Fruit fly (Drosophila melanogaster): ENCODE results near the gene CG32638.

The CG32638 gene

DNA sequence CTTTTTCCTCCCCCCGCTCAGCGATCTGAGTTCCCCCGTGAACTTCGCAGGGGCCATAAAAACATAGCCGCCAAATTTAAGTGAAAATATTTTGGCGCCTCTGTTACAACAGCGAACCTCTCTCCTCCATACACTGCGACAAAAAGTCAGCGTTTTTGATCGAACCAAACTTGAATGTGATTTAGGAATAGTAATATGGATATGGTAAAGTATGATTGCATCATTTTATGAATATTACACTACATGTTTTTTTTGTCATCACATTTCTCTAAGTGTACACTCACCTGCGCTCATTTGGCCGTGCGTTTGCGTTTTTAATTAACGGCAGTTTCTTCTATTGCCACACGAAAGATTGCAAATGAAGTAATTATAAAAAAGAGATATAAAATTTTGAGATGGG lies 7.1 kb upstream of the CG32638 start (continued):
- peak; percentile 57 for TF ChIP-seq Blimp-1 (GFP tag; optimal IDR thresholded peaks at IDR 0.05)
- peak; percentile 54; the same call in 1 of the 3 replicates for TF ChIP-seq CG11695 (GFP tag; IDR thresholded peaks at IDR 0.05)
- peak; percentile 29; the same call in 1 of the 2 replicates for TF ChIP-seq ap (GFP tag; IDR thresholded peaks at IDR 0.05)
- TF ChIP-seq CG2120 (GFP tag; optimal IDR thresholded peaks at IDR 0.05): peak; percentile 24
- peak; percentile 5 for TF ChIP-seq CG30431 (GFP tag; optimal IDR thresholded peaks at IDR 0.05)
- TF ChIP-seq CG2202 (tag; optimal IDR thresholded peaks at IDR 0.05): no peak
- TF ChIP-seq CG16813 (GFP tag; IDR thresholded peaks at IDR 0.05; ENCODE audit: partially characterized antibody): no peak
- no peak for TF ChIP-seq MESR4 (GFP tag; optimal IDR thresholded peaks at IDR 0.05)
- no peak for TF ChIP-seq CG7963 (GFP tag; IDR thresholded peaks at IDR 0.05; ENCODE audit: partially characterized antibody)
- TF ChIP-seq Adf1 (GFP tag; IDR thresholded peaks at IDR 0.05): no peak
- TF ChIP-seq BtbVII (GFP tag; optimal IDR thresholded peaks at IDR 0.05): no peak
- no peak for TF ChIP-seq inv (GFP tag; IDR thresholded peaks at IDR 0.05; ENCODE audit: partially characterized antibody)
- no peak for TF ChIP-seq pita (GFP tag; optimal IDR thresholded peaks at IDR 0.05)
- peak; percentile 34 for TF ChIP-seq CG10654 (GFP tag; optimal IDR thresholded peaks at IDR 0.05)
- TF ChIP-seq CrebB (tag; optimal IDR thresholded peaks at IDR 0.05): no peak
- TF ChIP-seq HLH4C (GFP tag; IDR thresholded peaks at IDR 0.05; ENCODE audit: partially characterized antibody): no peak
- peak; percentile 38; the same call in 1 of the 2 replicates for TF ChIP-seq esg (GFP tag; conservative IDR thresholded peaks at IDR 0.05)
- TF ChIP-seq Hr51 (GFP tag; optimal IDR thresholded peaks at IDR 0.05): peak; percentile 41 to 81
- TF ChIP-seq Med (GFP tag): peak; percentile 89
- no peak for TF ChIP-seq eyg (GFP tag; optimal IDR thresholded peaks at IDR 0.05)
- TF ChIP-seq CG7556 (GFP tag; optimal IDR thresholded peaks at IDR 0.05): peak; percentile 38
- peak; percentile 38 for TF ChIP-seq CG9727 (GFP tag; optimal IDR thresholded peaks at IDR 0.05)
- no peak for TF ChIP-seq fru (optimal IDR thresholded peaks at IDR 0.05)
- peak; percentile 42 for TF ChIP-seq zfh2 (GFP tag; optimal IDR thresholded peaks at IDR 0.05)
- TF ChIP-seq CG8281 (tag; optimal IDR thresholded peaks at IDR 0.05): peak; percentile 19
- no peak for TF ChIP-seq Fer2 (tag; optimal IDR thresholded peaks at IDR 0.05)
- no peak for TF ChIP-seq Bteb2 (GFP tag; optimal IDR thresholded peaks at IDR 0.05)
- TF ChIP-seq tin (GFP tag; optimal IDR thresholded peaks at IDR 0.05): peak; percentile 56
- TF ChIP-seq Oaz (GFP tag; IDR thresholded peaks at IDR 0.05): peak; percentile 29; the same call in 1 of the 2 replicates
- peak; percentile 54 for TF ChIP-seq NfI (GFP tag; optimal IDR thresholded peaks at IDR 0.05)
- TF ChIP-seq tgo (GFP tag; IDR thresholded peaks at IDR 0.05): peak; percentile 60; the same call in 2 of the 3 replicates
- TF ChIP-seq CG10543 (GFP tag; optimal IDR thresholded peaks at IDR 0.05): no peak
- peak; percentile 48 for TF ChIP-seq CG10209 (GFP tag; optimal IDR thresholded peaks at IDR 0.05)
- peak; percentile 7 for TF ChIP-seq Myb (GFP tag; optimal IDR thresholded peaks at IDR 0.05)
- no peak for TF ChIP-seq jumu (GFP tag; optimal IDR thresholded peaks at IDR 0.05)
- TF ChIP-seq Doc2 (GFP tag; IDR thresholded peaks at IDR 0.05): 0 out of 2 replicates have a peak, but pooled peaks have one; percentile 33
- peak; percentile 53 for TF ChIP-seq CG18262 (tag; optimal IDR thresholded peaks at IDR 0.05)
- TF ChIP-seq E2f2 (GFP tag; IDR thresholded peaks at IDR 0.05): 0 out of 2 replicates have a peak, but pooled peaks have one; percentile 33
- no peak for TF ChIP-seq fd64A (GFP tag; optimal IDR thresholded peaks at IDR 0.05)
- TF ChIP-seq Atf-2 (GFP tag; optimal IDR thresholded peaks at IDR 0.05): peak; percentile 39
- 0 out of 2 replicates have a peak, but pooled peaks have one; percentile 13 for TF ChIP-seq CG9932 (GFP tag; IDR thresholded peaks at IDR 0.05)
- no peak for TF ChIP-seq en (GFP tag; optimal IDR thresholded peaks at IDR 0.05)
- no peak for TF ChIP-seq Dp (GFP tag; optimal IDR thresholded peaks at IDR 0.05)
- peak; percentile 60 for TF ChIP-seq row (GFP tag; IDR thresholded peaks at IDR 0.05)
- TF ChIP-seq Stat92E (GFP tag; optimal IDR thresholded peaks at IDR 0.05): no peak
- peak; percentile 47 for TF ChIP-seq CG9437 (GFP tag; optimal IDR thresholded peaks at IDR 0.05)
- TF ChIP-seq fd3F (GFP tag; optimal IDR thresholded peaks at IDR 0.05): no peak
- TF ChIP-seq CG3065 (GFP tag; optimal IDR thresholded peaks at IDR 0.05): no peak
- TF ChIP-seq zfh1 (GFP tag; IDR thresholded peaks at IDR 0.05): peak; percentile 72
- TF ChIP-seq CG14014 (GFP tag; IDR thresholded peaks at IDR 0.05): peak; percentile 25; the same call in 1 of the 2 replicates
